Worm (Caenorhabditis elegans) whole organism, early embryonic: ENCODE results near the gene ZK632.11.

Source experiments
- ama-1 ChIP-seq: fragments of 150-350 bp; optimal IDR thresholded peaks from 2 replicates; lab custom pipeline; 2014
- flt-1 ChIP-seq: fragments of 200-800 bp; sonication (Bioruptor generic); IDR thresholded peaks from 2 replicates; pipeline ENCODE4 v1.3.6; 2022; ENCODE audit warnings: missing genetic modification characterization, missing compliant biosample characterization
- hmbx-1 ChIP-seq: sonication (generic microtip); optimal IDR thresholded peaks from 2 replicates; lab custom pipeline; 2016; ENCODE audit warnings: mild to moderate bottlenecking, missing genetic modification characterization, missing compliant biosample characterization
- tbx-37 ChIP-seq: fragments of 200-800 bp; sonication (Bioruptor generic); conservative IDR thresholded peaks from 2 replicates; pipeline ENCODE4 v1.3.6; 2022; ENCODE audit warnings: missing genetic modification reagents, missing genetic modification characterization, missing compliant biosample characterization

ce11 chrIII:9834888-9835287 lies 7.2 kb downstream of the ZK632.11 start, which contains the start of gene K11H3.8:
- TF ChIP-seq flt-1 (GFP tag; lab: Robert Waterston, UW), result no peak
- TF ChIP-seq tbx-37 (GFP tag; lab: Robert Waterston, UW), result no peak
- TF ChIP-seq ama-1, result no peak
- no peak for TF ChIP-seq hmbx-1 (tag; lab: Kevin White, UChicago)
